Fruit fly (Drosophila melanogaster) whole organism, wandering third instar larva: Measurements from ENCODE around the gene Vm26Ac.

Experiments used
- Abd-B ChIP-seq: fragments of >200 bp; optimal IDR thresholded peaks from 2 replicates; lab custom pipeline; 2017; ENCODE audit warnings: missing biosample characterization, missing genetic modification characterization
- CG32264 ChIP-seq: fragments of 200-800 bp; sonication (Bioruptor generic); optimal IDR thresholded peaks from 2 replicates; lab custom pipeline; 2016; ENCODE audit warnings: missing biosample characterization, missing genetic modification characterization
- CG9705 ChIP-seq: fragments of 200-800 bp; sonication (Bioruptor generic); optimal IDR thresholded peaks from 2 replicates; lab custom pipeline; 2018; ENCODE audit warnings: missing biosample characterization, mild to moderate bottlenecking, missing genetic modification characterization
- CrebA ChIP-seq: fragments of 200-800 bp; sonication (Bioruptor generic); optimal IDR thresholded peaks from 2 replicates; lab custom pipeline; 2016; ENCODE audit warnings: missing biosample characterization, mild to moderate bottlenecking, missing genetic modification characterization, borderline replicate concordance
- Dfd ChIP-seq: fragments of >200 bp; optimal IDR thresholded peaks from 2 replicates; lab custom pipeline; 2017; ENCODE audit warnings: missing biosample characterization, missing genetic modification characterization
- Dif ChIP-seq: fragments of 200-275, 200-300 bp; sonication (Bioruptor generic); optimal IDR thresholded peaks from 2 replicates; lab custom pipeline; 2018; ENCODE audit warnings: missing biosample characterization, missing genetic modification characterization; ENCODE audit not compliant: partially characterized antibody
- HLH106 ChIP-seq: fragments of 200-800 bp; optimal IDR thresholded peaks from 3 replicates; lab custom pipeline; 2019; ENCODE audit warnings: missing biosample characterization, mild to moderate bottlenecking, missing genetic modification characterization, moderate library complexity
- Hnf4 ChIP-seq: fragments of 200-800 bp; sonication (Bioruptor generic); optimal IDR thresholded peaks from 2 replicates; lab custom pipeline; 2016; ENCODE audit warnings: missing biosample characterization, mild to moderate bottlenecking, missing genetic modification characterization
- Hr78 ChIP-seq: fragments of >200 bp; optimal IDR thresholded peaks from 2 replicates; lab custom pipeline; 2017; ENCODE audit warnings: missing biosample characterization, missing genetic modification characterization
- Hr83 ChIP-seq: fragments of 200-300 bp; sonication (Bioruptor generic); optimal IDR thresholded peaks from 2 replicates; lab custom pipeline; 2016; ENCODE audit warnings: missing biosample characterization, mild to moderate bottlenecking, missing genetic modification characterization, moderate library complexity; ENCODE audit not compliant: poor library complexity, severe bottlenecking
- Jra ChIP-seq: sonication (Bioruptor generic); optimal IDR thresholded peaks from 2 replicates; lab custom pipeline; 2016; ENCODE audit warnings: missing biosample characterization, missing genetic modification characterization
- Myc ChIP-seq: fragments of >200 bp; optimal IDR thresholded peaks from 2 replicates; lab custom pipeline; 2017
- N ChIP-seq: fragments of >200 bp; optimal IDR thresholded peaks from 2 replicates; lab custom pipeline; 2018; ENCODE audit warnings: missing biosample characterization, missing external identifiers, missing genetic modification characterization
- OdsH ChIP-seq: fragments of 200-800 bp; sonication (Bioruptor generic); optimal IDR thresholded peaks from 2 replicates; lab custom pipeline; 2016; ENCODE audit warnings: missing biosample characterization, mild to moderate bottlenecking, missing genetic modification characterization
- Rel ChIP-seq, 2 experiments: fragments of 200-800 bp; sonication (Bioruptor generic) in 1 of 2; optimal IDR thresholded peaks; 2 replicates in 1 of 2; 3 replicates in 1 of 2; lab custom pipeline; 2016 to 2019; ENCODE audit warnings: mild to moderate bottlenecking in 2 of 2, missing biosample characterization in 2 of 2, missing genetic modification characterization in 2 of 2, moderate library complexity in 1 of 2
- Sp1 ChIP-seq: fragments of 200-800 bp; sonication (Bioruptor generic); optimal IDR thresholded peaks from 3 replicates; lab custom pipeline; 2019; ENCODE audit warnings: missing biosample characterization, mild to moderate bottlenecking, missing genetic modification characterization, moderate library complexity
- br ChIP-seq: fragments of 200-800 bp; sonication (Bioruptor generic); optimal IDR thresholded peaks from 2 replicates; lab custom pipeline; 2016; ENCODE audit warnings: missing biosample characterization, missing genetic modification characterization
- brk ChIP-seq: fragments of 200-800 bp; sonication (Bioruptor generic); optimal IDR thresholded peaks from 2 replicates; lab custom pipeline; 2016; ENCODE audit warnings: missing biosample characterization, mild to moderate bottlenecking, missing genetic modification characterization
- dl ChIP-seq, 2 experiments: fragments of 175-275, 200-275 bp in 1 of 2; fragments of 200-275 bp in 1 of 2; sonication (Bioruptor generic); optimal IDR thresholded peaks; lab custom pipeline; 2018; ENCODE audit warnings: mild to moderate bottlenecking in 2 of 2, missing biosample characterization in 2 of 2, missing genetic modification characterization in 2 of 2, moderate library complexity in 2 of 2; ENCODE audit not compliant: partially characterized antibody in 2 of 2, insufficient read depth in 1 of 2
- dsf ChIP-seq: sonication (Bioruptor generic); optimal IDR thresholded peaks from 2 replicates; lab custom pipeline; 2016; ENCODE audit warnings: missing biosample characterization, missing genetic modification characterization, borderline replicate concordance
- ey ChIP-seq: fragments of 200-800 bp; sonication (Bioruptor generic); optimal IDR thresholded peaks from 2 replicates; lab custom pipeline; 2016; ENCODE audit warnings: missing biosample characterization, missing genetic modification characterization
- foxo ChIP-seq, 2 experiments: fragments of 200-800 bp; sonication (Bioruptor generic); optimal IDR thresholded peaks; 2 replicates in 1 of 2; 3 replicates in 1 of 2; lab custom pipeline; 2016 to 2017; ENCODE audit warnings: missing biosample characterization in 2 of 2, missing genetic modification characterization in 2 of 2
- fru ChIP-seq: fragments of 200-800 bp; sonication (Bioruptor generic); optimal IDR thresholded peaks from 3 replicates; lab custom pipeline; 2016; ENCODE audit warnings: missing biosample characterization, mild to moderate bottlenecking, missing genetic modification characterization
- h ChIP-seq: fragments of 200-800 bp; sonication (Bioruptor generic); optimal IDR thresholded peaks from 3 replicates; lab custom pipeline; 2016; ENCODE audit warnings: missing biosample characterization, mild to moderate bottlenecking, missing genetic modification characterization
- jim ChIP-seq: fragments of 175-275, 200-325 bp; sonication (Bioruptor generic); optimal IDR thresholded peaks from 2 replicates; lab custom pipeline; 2016; ENCODE audit warnings: missing biosample characterization, mild to moderate bottlenecking, missing genetic modification characterization
- lola ChIP-seq: fragments of >200 bp; optimal IDR thresholded peaks from 2 replicates; lab custom pipeline; 2017; ENCODE audit warnings: missing biosample characterization, missing genetic modification characterization
- pan ChIP-seq: fragments of >200 bp; optimal IDR thresholded peaks from 2 replicates; lab custom pipeline; 2017
- psq ChIP-seq: fragments of 200-800 bp; sonication (Bioruptor generic); optimal IDR thresholded peaks from 3 replicates; lab custom pipeline; 2017; ENCODE audit warnings: missing biosample characterization, mild to moderate bottlenecking, missing genetic modification characterization, moderate library complexity
- rgr ChIP-seq: fragments of 200-800 bp; sonication (Bioruptor generic); optimal IDR thresholded peaks from 3 replicates; lab custom pipeline; 2016; ENCODE audit warnings: missing biosample characterization, mild to moderate bottlenecking, missing genetic modification characterization
- sage ChIP-seq: fragments of 200-800 bp; sonication (Bioruptor generic); optimal IDR thresholded peaks from 2 replicates; lab custom pipeline; 2016; ENCODE audit warnings: missing biosample characterization, mild to moderate bottlenecking, missing genetic modification characterization
- sv ChIP-seq: fragments of 200-800 bp; sonication (Bioruptor generic); optimal IDR thresholded peaks from 3 replicates; lab custom pipeline; 2016; ENCODE audit warnings: missing biosample characterization, missing genetic modification characterization
- tai ChIP-seq: sonication (Bioruptor generic); optimal IDR thresholded peaks from 2 replicates; lab custom pipeline; 2016; ENCODE audit warnings: missing biosample characterization, missing genetic modification characterization
- woc ChIP-seq: sonication (Bioruptor generic); optimal IDR thresholded peaks from 2 replicates; lab custom pipeline; 2016; ENCODE audit warnings: missing biosample characterization, mild to moderate bottlenecking, missing genetic modification characterization

Vm26Ac gene

dm6 chr2L:5983236-5983635, 24.8 kb upstream of the Vm26Ac start:
- TF ChIP-seq Jra (GFP tag; lab: Kevin White, UChicago) (peak; percentile 27), N (GFP tag; lab: Kevin White, UChicago) (no peak), pan (lab: Kevin White, UChicago) (no peak), Abd-B (no peak), Myc (no peak), h (GFP tag; lab: Kevin White, UChicago) (no peak), dl (GFP tag; optimal IDR thresholded peaks at IDR 0.05; lab: Kevin White, UChicago; ENCODE audit: insufficient read depth in 1 of 2, partially characterized antibody in 2 of 2) (peak; percentile 56 to 59), Dif (GFP tag; lab: Kevin White, UChicago) (peak; percentile 20), ey (GFP tag; lab: Kevin White, UChicago) (no peak), tai (GFP tag; lab: Kevin White, UChicago) (no peak), sv (no peak), lola (GFP tag; lab: Kevin White, UChicago) (no peak), woc (GFP tag; lab: Kevin White, UChicago) (no peak), sage (GFP tag; lab: Kevin White, UChicago) (no peak), CG32264 (GFP tag; lab: Kevin White, UChicago) (no peak)
- TF ChIP-seq, all 38 proteins: peak for 3

- TF ChIP-seq ey (GFP tag; lab: Kevin White, UChicago) = peak; percentile 1
- peak; percentile 73 for TF ChIP-seq Sp1
- no peak for TF ChIP-seq tai (GFP tag; lab: Kevin White, UChicago)
- TF ChIP-seq h (GFP tag; lab: Kevin White, UChicago) = peak; percentile 72
- TF ChIP-seq Dif (GFP tag; lab: Kevin White, UChicago) = peak; percentile 79
- TF ChIP-seq CrebA (GFP tag; lab: Kevin White, UChicago) = no peak
- TF ChIP-seq Hr83 (GFP tag; lab: Kevin White, UChicago) = peak; percentile 64
- no peak for TF ChIP-seq dsf (GFP tag; lab: Kevin White, UChicago)
- no peak for TF ChIP-seq lola (GFP tag; lab: Kevin White, UChicago)
- no peak for TF ChIP-seq N (GFP tag; lab: Kevin White, UChicago)
- no peak for TF ChIP-seq pan (lab: Kevin White, UChicago)
- TF ChIP-seq Jra (GFP tag; lab: Kevin White, UChicago) = peak; percentile 73
- TF ChIP-seq Rel (GFP tag; optimal IDR thresholded peaks at IDR 0.05; lab: Kevin White, UChicago) = peak; percentile 32
- peak; percentile 75 for TF ChIP-seq Rel (tag; optimal IDR thresholded peaks at IDR 0.05; lab: Kevin White, UChicago)
- TF ChIP-seq CG9705 (GFP tag; lab: Kevin White, UChicago) = peak; percentile 11
- TF ChIP-seq dl (GFP tag; optimal IDR thresholded peaks at IDR 0.05; lab: Kevin White, UChicago; ENCODE audit: insufficient read depth in 1 of 2, partially characterized antibody in 2 of 2) = peak in 1 of 2 experiments; percentile 46
- TF ChIP-seq foxo (GFP tag; optimal IDR thresholded peaks at IDR 0.05; lab: Kevin White, UChicago) = peak; percentile 47 to 67
- no peak for TF ChIP-seq Dfd (GFP tag; lab: Kevin White, UChicago)
- TF ChIP-seq fru (GFP tag; lab: Kevin White, UChicago) = peak; percentile 52
- TF ChIP-seq br (GFP tag; lab: Kevin White, UChicago) = peak; percentile 73
- peak; percentile 32 for TF ChIP-seq psq
- no peak for TF ChIP-seq brk
- no peak for TF ChIP-seq jim
- TF ChIP-seq OdsH (GFP tag; lab: Kevin White, UChicago) = peak; percentile 38
- TF ChIP-seq sv = peak; percentile 27
- TF ChIP-seq rgr (GFP tag; lab: Kevin White, UChicago) = peak; percentile 70
- peak; percentile 37 for TF ChIP-seq HLH106
- TF ChIP-seq Hr78 (GFP tag; lab: Kevin White, UChicago) = no peak
- TF ChIP-seq Hnf4 (GFP tag; lab: Kevin White, UChicago) = peak; percentile 78
Observed at dm6 chr2L:5982334-5982987, 24.0 kb upstream of the Vm26Ac start.
